Worm (Caenorhabditis elegans) whole organism, L1 larva: Measurements from ENCODE around the gene chil-1.
A peak's percentile ranks its signal among the peaks of the same experiment; 100 is the strongest.

Experiments used
- aha-1 ChIP-seq: fragments of 150-350 bp; optimal IDR thresholded peaks from 2 replicates; lab custom pipeline; 2014; ENCODE audit warnings: missing biosample characterization, missing genetic modification characterization
- alr-1 ChIP-seq: fragments of 200-800 bp; sonication (Bioruptor generic); optimal IDR thresholded peaks from 2 replicates; lab custom pipeline; 2018; ENCODE audit warnings: borderline replicate concordance, mild to moderate bottlenecking, missing genetic modification characterization, missing compliant biosample characterization
- aly-2 ChIP-seq: fragments of 150-350 bp; optimal IDR thresholded peaks from 2 replicates; lab custom pipeline; 2014; ENCODE audit warnings: missing biosample characterization, missing genetic modification characterization
- ama-1 ChIP-seq: fragments of 150-350 bp; optimal IDR thresholded peaks from 2 replicates; lab custom pipeline; 2014
- ceh-82 ChIP-seq, 3 experiments: fragments of 150-350 bp in 1 of 3; sonication (generic microtip) in 2 of 3; optimal IDR thresholded peaks; 2 replicates each; lab custom pipeline; 2014 to 2017; ENCODE audit warnings: missing biosample characterization in 3 of 3, missing genetic modification characterization in 3 of 3
- dpl-1 ChIP-seq, 3 experiments: fragments of 150-350 bp in 2 of 3; sonication (generic microtip) in 1 of 3; optimal IDR thresholded peaks; 2 replicates each; lab custom pipeline; 2014 to 2017; ENCODE audit warnings: missing biosample characterization in 3 of 3, missing genetic modification characterization in 3 of 3, missing genetic modification reagents in 3 of 3
- dsc-1 ChIP-seq: sonication (generic microtip); optimal IDR thresholded peaks from 2 replicates; lab custom pipeline; 2016; ENCODE audit warnings: mild to moderate bottlenecking, missing genetic modification characterization, missing compliant biosample characterization
- efl-1 ChIP-seq, 4 experiments: fragments of 150-350 bp; optimal IDR thresholded peaks in 3 of 4; peaks in 1 of 4; 1 replicate in 1 of 4; 2 replicates in 3 of 4; lab custom pipeline; 2014; ENCODE audit warnings: missing biosample characterization in 2 of 4, missing genetic modification characterization in 2 of 4, missing genetic modification reagents in 2 of 4
- efl-3 ChIP-seq: fragments of 200-800 bp; sonication (Bioruptor generic); optimal IDR thresholded peaks from 2 replicates; lab custom pipeline; 2018; ENCODE audit warnings: mild to moderate bottlenecking, missing genetic modification characterization, missing compliant biosample characterization
- egl-27 ChIP-seq, 2 experiments: fragments of 150-350 bp in 1 of 2; sonication (generic microtip); optimal IDR thresholded peaks; 3 replicates each; lab custom pipeline; 2017 to 2018; ENCODE audit warnings: missing biosample characterization in 2 of 2, missing genetic modification characterization in 2 of 2, missing genetic modification reagents in 2 of 2
- fkh-10 ChIP-seq: sonication (generic microtip); optimal IDR thresholded peaks from 2 replicates; lab custom pipeline; 2017; ENCODE audit warnings: missing biosample characterization, missing genetic modification reagents, missing genetic modification characterization
- fkh-4 ChIP-seq: sonication (generic microtip); optimal IDR thresholded peaks from 2 replicates; lab custom pipeline; 2016; ENCODE audit warnings: missing compliant biosample characterization, missing genetic modification characterization, borderline replicate concordance
- fos-1 ChIP-seq: fragments of 150-350 bp; optimal IDR thresholded peaks from 2 replicates; lab custom pipeline; 2014; ENCODE audit warnings: missing biosample characterization, missing genetic modification characterization
- irx-1 ChIP-seq: sonication (generic microtip); optimal IDR thresholded peaks from 2 replicates; lab custom pipeline; 2016; ENCODE audit warnings: missing genetic modification characterization, missing compliant biosample characterization
- isw-1 ChIP-seq: fragments of 200-800 bp; sonication (Bioruptor generic); IDR thresholded peaks from 2 replicates; pipeline ENCODE4 v1.3.6; 2022; ENCODE audit warnings: missing genetic modification characterization, missing compliant biosample characterization
- lin-15B ChIP-seq: fragments of 150-350 bp; sonication (generic microtip); optimal IDR thresholded peaks from 3 replicates; lab custom pipeline; 2014; ENCODE audit warnings: missing biosample characterization, missing genetic modification characterization
- mdl-1 ChIP-seq, 2 experiments: fragments of 150-350 bp; optimal IDR thresholded peaks; 2 replicates each; lab custom pipeline; 2014 to 2017; ENCODE audit warnings: missing biosample characterization in 2 of 2, missing genetic modification characterization in 2 of 2, inconsistent platforms in 1 of 2
- mef-2 ChIP-seq: fragments of 150-350 bp; optimal IDR thresholded peaks from 2 replicates; lab custom pipeline; 2014; ENCODE audit warnings: missing biosample characterization, missing genetic modification characterization
- mep-1 ChIP-seq: fragments of 150-350 bp; optimal IDR thresholded peaks from 2 replicates; lab custom pipeline; 2014; ENCODE audit warnings: missing biosample characterization, missing genetic modification characterization
- nhr-11 ChIP-seq: fragments of 150-350 bp; optimal IDR thresholded peaks from 2 replicates; lab custom pipeline; 2014; ENCODE audit warnings: missing biosample characterization, missing genetic modification characterization
- nhr-12 ChIP-seq: sonication (generic microtip); optimal IDR thresholded peaks from 2 replicates; lab custom pipeline; 2017; ENCODE audit warnings: missing biosample characterization, missing genetic modification characterization
- nhr-20 ChIP-seq: sonication (generic microtip); optimal IDR thresholded peaks from 2 replicates; lab custom pipeline; 2016; ENCODE audit warnings: mild to moderate bottlenecking, missing genetic modification characterization, missing compliant biosample characterization
- nhr-237 ChIP-seq: fragments of 150-350 bp; optimal IDR thresholded peaks from 2 replicates; lab custom pipeline; 2014; ENCODE audit warnings: missing biosample characterization, missing genetic modification characterization
- nhr-28 ChIP-seq: fragments of 150-350 bp; optimal IDR thresholded peaks from 2 replicates; lab custom pipeline; 2014; ENCODE audit warnings: missing biosample characterization, missing genetic modification characterization
- nhr-76 ChIP-seq: sonication (generic microtip); optimal IDR thresholded peaks from 2 replicates; lab custom pipeline; 2017; ENCODE audit warnings: missing biosample characterization, missing genetic modification characterization
- nhr-77 ChIP-seq: fragments of 150-350 bp; optimal IDR thresholded peaks from 2 replicates; lab custom pipeline; 2014; ENCODE audit warnings: missing biosample characterization, missing genetic modification characterization
- nhr-84 ChIP-seq: sonication (generic microtip); optimal IDR thresholded peaks from 2 replicates; lab custom pipeline; 2017; ENCODE audit warnings: missing biosample characterization, missing genetic modification characterization
- pax-3 ChIP-seq: fragments of 200-800 bp; sonication (Bioruptor generic); optimal IDR thresholded peaks from 2 replicates; lab custom pipeline; 2018; ENCODE audit warnings: mild to moderate bottlenecking, missing genetic modification characterization, moderate library complexity, missing compliant biosample characterization
- snpc-4 ChIP-seq: fragments of 150-350 bp; optimal IDR thresholded peaks from 2 replicates; lab custom pipeline; 2014; ENCODE audit warnings: missing biosample characterization, missing genetic modification characterization
- snu-23 ChIP-seq: sonication (generic microtip); optimal IDR thresholded peaks from 2 replicates; lab custom pipeline; 2016; ENCODE audit warnings: missing genetic modification characterization, missing compliant biosample characterization
- sox-4 ChIP-seq: sonication (generic microtip); optimal IDR thresholded peaks from 2 replicates; lab custom pipeline; 2016; ENCODE audit warnings: missing genetic modification characterization, missing compliant biosample characterization
- sup-37 ChIP-seq: fragments of 200-800 bp; sonication (Bioruptor generic); optimal IDR thresholded peaks from 2 replicates; lab custom pipeline; 2018; ENCODE audit warnings: mild to moderate bottlenecking, missing genetic modification characterization, missing compliant biosample characterization
- swsn-7 ChIP-seq: sonication (generic microtip); optimal IDR thresholded peaks from 2 replicates; lab custom pipeline; 2016; ENCODE audit warnings: missing genetic modification characterization, missing compliant biosample characterization
- unc-86 ChIP-seq: sonication (generic microtip); optimal IDR thresholded peaks from 2 replicates; lab custom pipeline; 2016; ENCODE audit warnings: missing genetic modification characterization, missing compliant biosample characterization
- zag-1 ChIP-seq: fragments of 150-350 bp; optimal IDR thresholded peaks from 2 replicates; lab custom pipeline; 2014; ENCODE audit warnings: missing biosample characterization, missing genetic modification characterization
- zip-4 ChIP-seq: fragments of 200-800 bp; sonication (Bioruptor generic); optimal IDR thresholded peaks from 2 replicates; lab custom pipeline; 2018; ENCODE audit warnings: mild to moderate bottlenecking, missing genetic modification characterization, moderate library complexity, missing compliant biosample characterization

Gene chil-1

ce11 chrII:9868698-9869097, 2.4 kb upstream of the chil-1 start, which contains the start of gene old-1:
TSS of gene old-1 (minus strand) at chrII:9868747.
- TF ChIP-seq fkh-4 (tag; lab: Kevin White, UChicago) (no peak), efl-1 (optimal IDR thresholded peaks at IDR 0.05; lab: Kevin White, UChicago) (no peak), efl-1 (GFP tag; optimal IDR thresholded peaks at IDR 0.05 in 1 of 2; lab: Kevin White, UChicago) (peak in 1 of 2 experiments; percentile 86), swsn-7 (tag; lab: Kevin White, UChicago) (no peak), nhr-77 (tag; lab: Kevin White, UChicago) (no peak), dsc-1 (tag; lab: Kevin White, UChicago) (no peak), mef-2 (tag; lab: Kevin White, UChicago) (no peak)

- no peak for TF ChIP-seq aly-2 (tag; lab: Kevin White, UChicago)
- no peak for TF ChIP-seq aha-1 (tag; lab: Kevin White, UChicago)
- TF ChIP-seq snpc-4 (tag; lab: Kevin White, UChicago), result no peak
- no peak for TF ChIP-seq lin-15B (tag; lab: Kevin White, UChicago)
- TF ChIP-seq fos-1 (tag; lab: Kevin White, UChicago), result no peak
- no peak for TF ChIP-seq sup-37 (GFP tag; lab: Kevin White, UChicago)
- TF ChIP-seq, all 84 proteins: peak for 0
Observed at ce11 chrII:9868207-9868606, 1.9 kb upstream of the chil-1 start.

- no peak for TF ChIP-seq sox-4
- TF ChIP-seq fkh-10 (GFP tag; lab: Kevin White, UChicago), result no peak
Observed at ce11 chrII:9862147-9862546, 4.1 kb downstream of the chil-1 start, which contains the start of gene C08H9.18. TSS of gene C08H9.18 (minus strand) at chrII:9862247.

- TF ChIP-seq nhr-84 (tag; lab: Kevin White, UChicago) (no peak), nhr-237 (tag; lab: Kevin White, UChicago) (no peak), efl-3 (GFP tag; lab: Kevin White, UChicago) (no peak)
Observed at ce11 chrII:9861394-9861793, 4.9 kb downstream of the chil-1 start, which contains the start of gene chil-3. TSS of gene chil-3 (minus strand) at chrII:9861494.

ce11 chrII:9859575-9859974, 6.7 kb downstream of the chil-1 start, which contains the start of gene chil-5:
TSS of gene chil-5 (minus strand) at chrII:9859675.
- no peak for TF ChIP-seq alr-1
- TF ChIP-seq mdl-1 (tag; optimal IDR thresholded peaks at IDR 0.05; lab: Kevin White, UChicago), result no peak
- no peak for TF ChIP-seq ceh-82 (tag; optimal IDR thresholded peaks at IDR 0.05; lab: Kevin White, UChicago)
- no peak for TF ChIP-seq ama-1 (lab: Kevin White, UChicago)
- no peak for TF ChIP-seq nhr-28
- TF ChIP-seq snu-23 (GFP tag; lab: Kevin White, UChicago), result no peak
- no peak for TF ChIP-seq nhr-11 (tag; lab: Kevin White, UChicago)
- TF ChIP-seq zag-1 (tag; lab: Kevin White, UChicago), result no peak

- TF ChIP-seq mep-1 (tag; lab: Kevin White, UChicago) (no peak), egl-27 (tag; optimal IDR thresholded peaks at IDR 0.05; lab: Kevin White, UChicago) (no peak), nhr-12 (no peak), nhr-84 (tag; lab: Kevin White, UChicago) (no peak), pax-3 (tag; lab: Kevin White, UChicago) (no peak), zag-1 (tag; lab: Kevin White, UChicago) (no peak), ceh-82 (tag; optimal IDR thresholded peaks at IDR 0.05; lab: Kevin White, UChicago) (no peak), zip-4 (GFP tag; lab: Kevin White, UChicago) (no peak), isw-1 (GFP tag; lab: Robert Waterston, UW) (no peak), ama-1 (lab: Kevin White, UChicago) (no peak), nhr-20 (no peak), nhr-76 (tag; lab: Kevin White, UChicago) (no peak), unc-86 (tag; lab: Kevin White, UChicago) (no peak), irx-1 (tag; lab: Kevin White, UChicago) (no peak), dpl-1 (GFP tag; optimal IDR thresholded peaks at IDR 0.05; lab: Kevin White, UChicago) (no peak), nhr-237 (tag; lab: Kevin White, UChicago) (no peak)
Observed at ce11 chrII:9857791-9858190, 8.5 kb downstream of the chil-1 start, which contains the start of gene chil-6. TSS of gene chil-6 (minus strand) at chrII:9857891.
